Worm (Caenorhabditis elegans): Measurements from ENCODE around the gene daf-41.
A peak's percentile ranks its signal among the peaks of the same experiment; 100 is the strongest.

The daf-41 gene

DNA sequence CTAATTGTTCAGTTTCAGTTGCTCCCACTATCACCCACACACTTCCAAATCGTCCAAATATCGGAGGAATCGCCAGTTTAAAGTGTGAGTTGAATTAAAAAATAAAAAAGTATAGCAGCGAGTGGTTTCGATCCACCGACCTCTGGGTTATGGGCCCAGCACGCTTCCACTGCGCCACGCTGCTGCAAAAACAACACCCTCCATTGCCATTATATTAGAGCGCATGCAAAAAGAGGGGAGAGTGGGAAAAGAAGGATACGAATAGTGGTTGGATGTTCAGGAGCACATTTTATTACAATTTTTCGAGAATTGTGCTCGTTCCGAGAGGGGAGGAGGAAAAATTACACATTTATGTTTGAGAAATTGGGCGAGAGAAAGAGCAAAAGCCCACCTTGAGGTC, 20.3 kb upstream of the daf-41 start (continued):
- TF ChIP-seq ztf-4 (tag; optimal IDR thresholded peaks at IDR 0.05) (peak; percentile 52), nhr-85 (tag) (no peak), blmp-1 (tag; optimal IDR thresholded peaks at IDR 0.05) (peak; percentile 7), ceh-8 (GFP tag; optimal IDR thresholded peaks at IDR 0.05) (peak; percentile 31), C34B4.2 (tag; optimal IDR thresholded peaks at IDR 0.05) (no peak), C04F5.9 (tag; optimal IDR thresholded peaks at IDR 0.05) (no peak), fkh-8 (tag; optimal IDR thresholded peaks at IDR 0.05) (peak; percentile 28), lin-13 (GFP tag; optimal IDR thresholded peaks at IDR 0.05) (no peak), efl-1 (optimal IDR thresholded peaks at IDR 0.05) (peak; percentile 45 to 61), efl-1 (GFP tag; optimal IDR thresholded peaks at IDR 0.05 in 1 of 2) (peak; percentile 36 to 93), snu-23 (GFP tag; optimal IDR thresholded peaks at IDR 0.05) (peak; percentile 83), nhr-47 (tag; optimal IDR thresholded peaks at IDR 0.05) (peak; percentile 74), lir-3 (tag; optimal IDR thresholded peaks at IDR 0.05; ENCODE audit: poor library complexity) (no peak), fkh-4 (tag; optimal IDR thresholded peaks at IDR 0.05; ENCODE audit: borderline replicate concordance) (no peak), Y116A8C.19 (tag; optimal IDR thresholded peaks at IDR 0.05; ENCODE audit: borderline replicate concordance) (no peak), unc-130 (tag; optimal IDR thresholded peaks at IDR 0.05) (no peak), tlp-1 (tag; optimal IDR thresholded peaks at IDR 0.05) (no peak), grh-1 (GFP tag; IDR thresholded peaks at IDR 0.05) (no peak), dpl-1 (GFP tag; optimal IDR thresholded peaks at IDR 0.05) (peak; percentile 12 to 43 (median 26)), ces-1 (GFP tag; optimal IDR thresholded peaks at IDR 0.05) (no peak), snpc-4 (tag; optimal IDR thresholded peaks at IDR 0.05) (no peak), ets-5 (GFP tag; IDR thresholded peaks at IDR 0.05) (no peak), pax-3 (tag; optimal IDR thresholded peaks at IDR 0.05) (no peak), sup-37 (GFP tag; optimal IDR thresholded peaks at IDR 0.05) (no peak), lin-15B (tag; optimal IDR thresholded peaks at IDR 0.05) (no peak), egl-27 (tag; optimal IDR thresholded peaks at IDR 0.05) (no peak), alr-1 (tag; optimal IDR thresholded peaks at IDR 0.05; ENCODE audit: borderline replicate concordance) (no peak), egl-13 (tag; optimal IDR thresholded peaks at IDR 0.05) (no peak), nhr-76 (tag; optimal IDR thresholded peaks at IDR 0.05) (peak; percentile 12), pqm-1 (tag; optimal IDR thresholded peaks at IDR 0.05) (no peak), lsy-2 (tag; optimal IDR thresholded peaks at IDR 0.05) (peak; percentile 55 to 63), ama-1 (optimal IDR thresholded peaks at IDR 0.05) (no peak), efl-3 (GFP tag; optimal IDR thresholded peaks at IDR 0.05) (no peak), unc-30 (tag; optimal IDR thresholded peaks at IDR 0.05) (no peak), pag-3 (tag; optimal IDR thresholded peaks at IDR 0.05; ENCODE audit: borderline replicate concordance, insufficient read depth) (no peak), ceh-82 (tag; optimal IDR thresholded peaks at IDR 0.05) (peak; percentile 25 to 46 (median 34)), elt-3 (tag; optimal IDR thresholded peaks at IDR 0.05) (peak in 1 of 6 experiments; percentile 8), unc-62 (GFP tag; optimal IDR thresholded peaks at IDR 0.05) (no peak), nhr-90 (tag; optimal IDR thresholded peaks at IDR 0.05; ENCODE audit: poor library complexity) (peak; percentile 62), aha-1 (tag; optimal IDR thresholded peaks at IDR 0.05) (no peak), vab-15 (tag; optimal IDR thresholded peaks at IDR 0.05) (peak; percentile 27), sptf-1 (tag; optimal IDR thresholded peaks at IDR 0.05) (no peak), irx-1 (tag; optimal IDR thresholded peaks at IDR 0.05) (peak; percentile 33), jun-1 (tag; optimal IDR thresholded peaks at IDR 0.05) (no peak), zip-4 (GFP tag; optimal IDR thresholded peaks at IDR 0.05) (peak; percentile 34), aly-2 (tag; optimal IDR thresholded peaks at IDR 0.05) (no peak), nhr-12 (tag; optimal IDR thresholded peaks at IDR 0.05) (no peak), hlh-17 (GFP tag; optimal IDR thresholded peaks at IDR 0.05; ENCODE audit: borderline replicate concordance) (no peak), hlh-4 (tag; optimal IDR thresholded peaks at IDR 0.05) (no peak)
